Fruit fly (Drosophila melanogaster) whole organism, prepupa: Measurements from ENCODE around the gene Lerp.

Experiments used
- Blimp-1 ChIP-seq: fragments of 200-800 bp; sonication (Bioruptor generic); optimal IDR thresholded peaks from 3 replicates; lab custom pipeline; 2017; ENCODE audit warnings: missing biosample characterization, missing genetic modification characterization, mild to moderate bottlenecking, moderate library complexity, missing genetic modification reagents
- CG10631 ChIP-seq: fragments of 200-800 bp; sonication (Bioruptor generic); optimal IDR thresholded peaks from 2 replicates; lab custom pipeline; 2016; ENCODE audit warnings: missing biosample characterization, missing genetic modification characterization
- CG10669 ChIP-seq: fragments of 200-800 bp; sonication (Bioruptor generic); optimal IDR thresholded peaks from 3 replicates; lab custom pipeline; 2018; ENCODE audit warnings: missing biosample characterization, mild to moderate bottlenecking, missing genetic modification characterization, moderate library complexity
- CG11762 ChIP-seq: fragments of 200-800 bp; sonication (Bioruptor generic); optimal IDR thresholded peaks from 3 replicates; lab custom pipeline; 2016; ENCODE audit warnings: missing biosample characterization, missing genetic modification characterization; ENCODE audit not compliant: insufficient read depth
- CG11902 ChIP-seq: fragments of 200-800 bp; sonication (Bioruptor generic); optimal IDR thresholded peaks from 3 replicates; lab custom pipeline; 2016; ENCODE audit warnings: missing biosample characterization, missing genetic modification characterization
- CG15336 ChIP-seq: fragments of 200-800 bp; sonication (Bioruptor generic); IDR thresholded peaks from 2 replicates; pipeline ENCODE4 v1.3.6; 2022; ENCODE audit warnings: missing biosample characterization, missing genetic modification characterization
- CG16779 ChIP-seq: fragments of 200-800 bp; sonication (Bioruptor generic); optimal IDR thresholded peaks from 3 replicates; lab custom pipeline; 2017; ENCODE audit warnings: missing biosample characterization, mild to moderate bottlenecking, missing genetic modification characterization
- CG3032 ChIP-seq: fragments of 200-800 bp; optimal IDR thresholded peaks from 2 replicates; lab custom pipeline; 2019; ENCODE audit warnings: missing biosample characterization, mild to moderate bottlenecking, missing genetic modification characterization, moderate library complexity
- CG31627 ChIP-seq: fragments of 200-800 bp; sonication (Bioruptor generic); optimal IDR thresholded peaks from 3 replicates; lab custom pipeline; 2016; ENCODE audit warnings: missing biosample characterization, missing genetic modification characterization
- CG32006 ChIP-seq: fragments of 200-800 bp; sonication (Bioruptor generic); optimal IDR thresholded peaks from 3 replicates; lab custom pipeline; 2017; ENCODE audit warnings: missing biosample characterization, mild to moderate bottlenecking, missing genetic modification characterization
- CG34406 ChIP-seq: fragments of 200-800 bp; sonication (Bioruptor generic); optimal IDR thresholded peaks from 3 replicates; lab custom pipeline; 2016; ENCODE audit warnings: missing biosample characterization, missing genetic modification characterization
- CG3919 ChIP-seq: fragments of 200-800 bp; sonication (Bioruptor generic); optimal IDR thresholded peaks from 3 replicates; lab custom pipeline; 2016; ENCODE audit warnings: missing biosample characterization, missing genetic modification characterization
- CG4318 ChIP-seq: fragments of 200-800 bp; sonication (Bioruptor generic); optimal IDR thresholded peaks from 3 replicates; lab custom pipeline; 2017; ENCODE audit warnings: missing biosample characterization, mild to moderate bottlenecking, missing genetic modification characterization
- CG6276 ChIP-seq: fragments of 200-800 bp; sonication (Bioruptor generic); optimal IDR thresholded peaks from 2 replicates; lab custom pipeline; 2017; ENCODE audit warnings: missing biosample characterization, mild to moderate bottlenecking, missing genetic modification characterization
- CG6854 ChIP-seq: fragments of 200-800 bp; sonication (Bioruptor generic); optimal IDR thresholded peaks from 2 replicates; lab custom pipeline; 2017; ENCODE audit warnings: missing biosample characterization, mild to moderate bottlenecking, missing genetic modification characterization
- CG7368 ChIP-seq: fragments of 200-800 bp; sonication (Bioruptor generic); optimal IDR thresholded peaks from 3 replicates; lab custom pipeline; 2016; ENCODE audit warnings: missing biosample characterization, missing genetic modification characterization
- CG8319 ChIP-seq: fragments of 200-800 bp; sonication (Bioruptor generic); optimal IDR thresholded peaks from 3 replicates; lab custom pipeline; 2016; ENCODE audit warnings: missing biosample characterization, missing genetic modification characterization
- CG8632 ChIP-seq: fragments of 200-800 bp; sonication (Bioruptor generic); optimal IDR thresholded peaks from 3 replicates; lab custom pipeline; 2016; ENCODE audit warnings: missing biosample characterization, missing genetic modification characterization
- CG9139 ChIP-seq: fragments of 200-800 bp; sonication (Bioruptor generic); optimal IDR thresholded peaks from 3 replicates; lab custom pipeline; 2017; ENCODE audit warnings: missing biosample characterization, mild to moderate bottlenecking, missing genetic modification characterization
- Eip75B ChIP-seq: fragments of 200-800 bp; sonication (Bioruptor generic); optimal IDR thresholded peaks from 3 replicates; lab custom pipeline; 2016; ENCODE audit warnings: missing biosample characterization, missing genetic modification characterization
- Eip78C ChIP-seq: fragments of 200-800 bp; sonication (Bioruptor generic); peaks from one replicate; lab custom pipeline; 2016; ENCODE audit warnings: missing biosample characterization, missing genetic modification characterization
- Eip93F ChIP-seq: fragments of 200-800 bp; sonication (Bioruptor generic); optimal IDR thresholded peaks from 2 replicates; lab custom pipeline; 2016; ENCODE audit warnings: missing biosample characterization, mild to moderate bottlenecking, missing genetic modification characterization
- Ets96B ChIP-seq: fragments of 200-800 bp; optimal IDR thresholded peaks from 2 replicates; lab custom pipeline; 2019; ENCODE audit warnings: missing biosample characterization, mild to moderate bottlenecking, missing genetic modification characterization, moderate library complexity
- Gug ChIP-seq: fragments of 200-800 bp; sonication (Bioruptor generic); IDR thresholded peaks from 2 replicates; pipeline ENCODE4 v1.3.6; 2022; ENCODE audit warnings: missing biosample characterization, missing genetic modification characterization
- Hr4 ChIP-seq: fragments of 200-800 bp; sonication (Bioruptor generic); optimal IDR thresholded peaks from 3 replicates; lab custom pipeline; 2016; ENCODE audit warnings: missing biosample characterization, missing genetic modification characterization
- Lpt ChIP-seq: fragments of 200-800 bp; sonication (Bioruptor generic); optimal IDR thresholded peaks from 3 replicates; lab custom pipeline; 2016; ENCODE audit warnings: missing biosample characterization, missing genetic modification characterization
- Met ChIP-seq: fragments of 200-800 bp; sonication (Bioruptor generic); optimal IDR thresholded peaks from 3 replicates; lab custom pipeline; 2016; ENCODE audit warnings: missing biosample characterization, missing genetic modification characterization
- OdsH ChIP-seq: fragments of 200-800 bp; sonication (Bioruptor generic); optimal IDR thresholded peaks from 3 replicates; lab custom pipeline; 2016; ENCODE audit warnings: missing biosample characterization, missing genetic modification characterization
- Smox ChIP-seq: fragments of 200-800 bp; sonication (Bioruptor generic); optimal IDR thresholded peaks from 3 replicates; lab custom pipeline; 2016; ENCODE audit warnings: missing biosample characterization, missing genetic modification characterization
- Sox14 ChIP-seq: fragments of 200-800 bp; sonication (Bioruptor generic); optimal IDR thresholded peaks from 3 replicates; lab custom pipeline; 2016; ENCODE audit warnings: missing biosample characterization, missing genetic modification characterization
- Sox15 ChIP-seq: fragments of 200-800 bp; sonication (Bioruptor generic); optimal IDR thresholded peaks from 3 replicates; lab custom pipeline; 2016; ENCODE audit warnings: missing biosample characterization, missing genetic modification characterization
- achi ChIP-seq: fragments of 200-800 bp; sonication (Bioruptor generic); optimal IDR thresholded peaks from 3 replicates; lab custom pipeline; 2016; ENCODE audit warnings: missing biosample characterization, missing genetic modification characterization
- acj6 ChIP-seq: fragments of 200-800 bp; sonication (Bioruptor generic); optimal IDR thresholded peaks from 3 replicates; lab custom pipeline; 2016; ENCODE audit warnings: missing biosample characterization, missing genetic modification characterization
- cyc ChIP-seq: fragments of 200-800 bp; sonication (Bioruptor generic); optimal IDR thresholded peaks from 3 replicates; lab custom pipeline; 2016; ENCODE audit warnings: missing biosample characterization, missing genetic modification characterization
- dac ChIP-seq: fragments of 200-800 bp; sonication (Bioruptor generic); optimal IDR thresholded peaks from 2 replicates; lab custom pipeline; 2017; ENCODE audit warnings: missing biosample characterization, mild to moderate bottlenecking, missing genetic modification characterization
- dsx ChIP-seq: fragments of 200-800 bp; optimal IDR thresholded peaks from 3 replicates; lab custom pipeline; 2019; ENCODE audit warnings: missing biosample characterization, mild to moderate bottlenecking, missing genetic modification characterization, moderate library complexity; ENCODE audit not compliant: poor library complexity, severe bottlenecking
- eg ChIP-seq: fragments of 200-800 bp; sonication (Bioruptor generic); IDR thresholded peaks from 3 replicates; pipeline ENCODE4 v1.3.6; 2022; ENCODE audit warnings: missing biosample characterization, missing genetic modification characterization
- esn ChIP-seq: fragments of 200-800 bp; sonication (Bioruptor generic); optimal IDR thresholded peaks from 2 replicates; lab custom pipeline; 2016; ENCODE audit warnings: missing biosample characterization, mild to moderate bottlenecking, missing genetic modification characterization, moderate library complexity
- fd59A ChIP-seq: fragments of 200-800 bp; sonication (Bioruptor generic); optimal IDR thresholded peaks from 2 replicates; lab custom pipeline; 2017; ENCODE audit warnings: missing biosample characterization, mild to moderate bottlenecking, missing genetic modification characterization, missing genetic modification reagents
- fd85E ChIP-seq: fragments of 200-800 bp; sonication (Bioruptor generic); optimal IDR thresholded peaks from 3 replicates; lab custom pipeline; 2016; ENCODE audit warnings: missing biosample characterization, missing genetic modification characterization
- fkh ChIP-seq: fragments of 200-800 bp; sonication (Bioruptor generic); optimal IDR thresholded peaks from 3 replicates; lab custom pipeline; 2017; ENCODE audit warnings: missing biosample characterization, mild to moderate bottlenecking, missing genetic modification characterization, moderate library complexity
- lz ChIP-seq: fragments of 200-800 bp; sonication (Bioruptor generic); optimal IDR thresholded peaks from 3 replicates; lab custom pipeline; 2016; ENCODE audit warnings: missing biosample characterization, missing genetic modification characterization
- net ChIP-seq: fragments of 200-800 bp; sonication (Bioruptor generic); optimal IDR thresholded peaks from 3 replicates; lab custom pipeline; 2016; ENCODE audit warnings: missing biosample characterization, missing genetic modification characterization
- pdm3 ChIP-seq: fragments of 200-800 bp; sonication (Bioruptor generic); optimal IDR thresholded peaks from 3 replicates; lab custom pipeline; 2016; ENCODE audit warnings: missing biosample characterization, missing genetic modification characterization
- salr ChIP-seq, 2 experiments: fragments of 200-800 bp; sonication (Bioruptor generic); optimal IDR thresholded peaks; 3 replicates each; lab custom pipeline; 2016 to 2018; ENCODE audit warnings: missing biosample characterization in 2 of 2, missing genetic modification characterization in 2 of 2, mild to moderate bottlenecking in 1 of 2
- topi ChIP-seq: fragments of 200-800 bp; sonication (Bioruptor generic); optimal IDR thresholded peaks from 3 replicates; lab custom pipeline; 2016; ENCODE audit warnings: missing biosample characterization, missing genetic modification characterization

Gene Lerp

DNA sequence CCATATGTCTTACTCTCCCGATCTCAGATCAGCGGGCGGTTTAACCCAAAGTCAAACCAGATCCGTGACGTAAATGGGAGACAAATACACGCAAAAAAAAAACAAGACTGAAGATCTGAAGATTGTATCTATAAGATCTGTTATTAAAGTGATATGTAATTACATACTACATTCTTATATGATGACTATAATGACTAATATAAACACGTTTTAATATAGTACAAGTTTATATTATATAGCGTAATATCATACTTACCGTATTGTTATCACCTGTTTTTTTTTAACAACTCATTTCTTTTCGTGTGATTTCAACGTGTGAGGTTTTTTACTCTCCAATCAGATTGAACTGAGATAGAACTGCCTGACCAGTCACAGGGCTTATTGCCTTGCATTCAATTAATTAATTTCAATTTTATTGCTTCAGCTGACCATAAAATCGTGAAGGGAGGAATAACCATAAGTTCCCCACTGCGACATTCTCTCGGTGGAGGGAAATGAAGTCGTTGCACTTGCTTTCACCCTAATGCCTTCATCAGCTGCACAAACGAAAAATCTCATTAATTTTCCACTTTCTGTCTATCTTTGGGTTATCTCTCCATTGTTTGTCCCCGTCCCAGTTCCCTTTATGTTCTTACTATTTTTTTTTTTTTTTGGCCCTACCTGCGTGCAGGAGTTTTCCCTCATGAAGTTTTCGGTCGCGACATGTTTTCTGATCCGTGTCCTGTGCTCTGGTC is 61.3 kb downstream of the Lerp start (continued):
- TF ChIP-seq Sox14 (no peak), Eip78C (GFP tag; lab: Kevin White, UChicago) (peak; percentile 52), fd59A (GFP tag; lab: Kevin White, UChicago) (no peak), Ets96B (tag; lab: Kevin White, UChicago) (no peak), CG6276 (GFP tag; lab: Kevin White, UChicago) (no peak), CG31627 (no peak), Met (GFP tag; lab: Kevin White, UChicago) (no peak), CG16779 (tag; lab: Kevin White, UChicago) (no peak), salr (GFP tag; optimal IDR thresholded peaks at IDR 0.05; lab: Kevin White, UChicago) (peak in 1 of 2 experiments; percentile 5), CG6854 (GFP tag; lab: Kevin White, UChicago) (no peak), Eip75B (GFP tag; lab: Kevin White, UChicago) (no peak), OdsH (GFP tag; lab: Kevin White, UChicago) (peak; percentile 1), CG11902 (GFP tag; lab: Kevin White, UChicago) (no peak), CG4318 (no peak), CG32006 (GFP tag; lab: Kevin White, UChicago) (peak; percentile 44), CG8632 (no peak), achi (GFP tag; lab: Kevin White, UChicago) (no peak), CG3032 (no peak), fkh (GFP tag; lab: Kevin White, UChicago) (no peak), net (GFP tag; lab: Kevin White, UChicago) (no peak), fd85E (GFP tag; lab: Kevin White, UChicago) (no peak), CG10631 (GFP tag; lab: Kevin White, UChicago) (no peak)

DNA sequence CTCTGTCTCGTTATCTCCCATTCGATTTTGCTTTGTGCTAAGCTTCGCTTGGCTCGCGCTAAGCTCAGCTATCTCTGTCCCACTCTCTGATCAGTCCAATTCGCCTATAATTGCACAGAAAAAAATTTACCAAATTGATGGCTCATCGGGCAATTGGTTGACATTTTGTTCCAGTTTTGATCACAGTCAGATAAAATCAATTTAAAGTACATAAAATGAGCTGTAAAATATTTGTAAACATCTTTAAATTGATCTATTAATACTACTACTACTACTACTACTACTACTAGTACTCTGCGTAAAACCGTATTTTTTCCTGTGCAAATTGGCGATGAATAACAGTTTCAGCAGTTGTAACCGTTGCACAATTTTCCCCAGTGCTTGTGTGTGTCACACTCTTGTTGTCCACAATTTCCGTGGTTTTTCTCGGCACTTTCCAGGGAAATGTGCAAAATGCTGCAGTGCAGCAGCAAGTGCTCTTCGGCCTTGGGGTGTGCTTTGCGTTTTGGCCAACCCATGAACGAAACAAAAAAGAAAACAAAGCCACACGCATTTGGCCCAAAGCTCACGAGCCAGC is 63.3 kb downstream of the Lerp start:
- TF ChIP-seq dsx (GFP tag; lab: Kevin White, UChicago) (peak; percentile 49), OdsH (GFP tag; lab: Kevin White, UChicago) (peak; percentile 83), Met (GFP tag; lab: Kevin White, UChicago) (peak; percentile 3), esn (GFP tag; lab: Kevin White, UChicago) (peak; percentile 24), Smox (GFP tag; lab: Kevin White, UChicago) (no peak), CG4318 (peak; percentile 90), achi (GFP tag; lab: Kevin White, UChicago) (peak; percentile 71), CG10631 (GFP tag; lab: Kevin White, UChicago) (peak; percentile 74), CG34406 (GFP tag; lab: Kevin White, UChicago) (peak; percentile 55), lz (GFP tag; lab: Kevin White, UChicago) (peak; percentile 45), fd59A (GFP tag; lab: Kevin White, UChicago) (peak; percentile 79), pdm3 (GFP tag; lab: Kevin White, UChicago) (peak; percentile 82), CG10669 (peak; percentile 79), eg (GFP tag; lab: Robert Waterston, UW) (peak; percentile 83), Blimp-1 (GFP tag; lab: Kevin White, UChicago) (no peak), Eip78C (GFP tag; lab: Kevin White, UChicago) (peak; percentile 91), CG31627 (no peak), CG15336 (peak; percentile 87), topi (peak; percentile 48), CG9139 (GFP tag; lab: Kevin White, UChicago) (no peak), net (GFP tag; lab: Kevin White, UChicago) (peak; percentile 80), CG7368 (GFP tag; lab: Kevin White, UChicago) (peak; percentile 58), Gug (GFP tag; lab: Robert Waterston, UW) (peak; percentile 84), dac (GFP tag; lab: Kevin White, UChicago) (peak; percentile 84), CG11902 (GFP tag; lab: Kevin White, UChicago) (peak; percentile 10), Eip93F (GFP tag; lab: Kevin White, UChicago) (no peak), Hr4 (GFP tag; lab: Kevin White, UChicago) (peak; percentile 93), CG8632 (peak; percentile 57), CG3919 (GFP tag; lab: Kevin White, UChicago) (peak; percentile 72), CG11762 (GFP tag; lab: Kevin White, UChicago) (peak; percentile 78), Sox15 (GFP tag; lab: Kevin White, UChicago) (peak; percentile 63), Sox14 (peak; percentile 70), CG32006 (GFP tag; lab: Kevin White, UChicago) (peak; percentile 95), cyc (GFP tag; lab: Kevin White, UChicago) (peak; percentile 20), CG8319 (peak; percentile 28), acj6 (GFP tag; lab: Kevin White, UChicago) (peak; percentile 78), Lpt (GFP tag; lab: Kevin White, UChicago) (peak; percentile 81), fkh (GFP tag; lab: Kevin White, UChicago) (no peak)
